Fruit fly (Drosophila melanogaster) whole organism, prepupa: ENCODE measurements around the gene dpr16.

Source experiments
- Hr39 ChIP-seq: fragments of 200-800 bp; sonication (Bioruptor generic); optimal IDR thresholded peaks from 2 replicates; lab custom pipeline; 2016; ENCODE audit warnings: missing biosample characterization, missing genetic modification characterization
- eg ChIP-seq: fragments of 200-800 bp; sonication (Bioruptor generic); IDR thresholded peaks from 3 replicates; pipeline ENCODE4 v1.3.6; 2022; ENCODE audit warnings: missing biosample characterization, missing genetic modification characterization
- svp ChIP-seq: fragments of 200-800 bp; sonication (Bioruptor generic); peaks from one replicate; lab custom pipeline; 2016; ENCODE audit warnings: missing biosample characterization, missing genetic modification characterization

- TF ChIP-seq eg (GFP tag; lab: Robert Waterston, UW) (no peak), Hr39 (GFP tag; lab: Kevin White, UChicago) (no peak), svp (no peak)
Observed at dm6 chr3R:5150523-5150922, at the start of gene dpr16.
